Worm (Caenorhabditis elegans): ENCODE data around the gene F31F7.1.

DNA sequence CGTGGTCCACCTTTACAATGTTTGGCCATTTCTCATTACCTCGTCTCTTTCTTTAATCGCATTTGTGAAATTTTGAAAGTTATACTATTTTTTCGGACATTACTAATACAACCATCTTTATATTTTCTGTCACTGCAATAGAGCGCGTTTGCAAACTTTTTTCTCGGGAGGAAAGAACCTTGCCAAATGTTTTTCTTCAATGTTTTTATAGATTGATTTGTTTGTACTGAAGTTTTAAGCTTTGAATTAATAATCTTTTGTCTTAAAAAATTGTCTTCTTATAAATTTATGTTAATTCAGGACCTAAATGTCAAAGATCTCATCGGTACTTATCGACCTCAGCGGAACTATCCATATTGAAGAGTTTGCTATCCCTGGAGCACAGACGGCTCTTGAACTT is 41.4 kb upstream of the F31F7.1 start, which contains the start of gene K08B12.3:
- TF ChIP-seq med-1 (GFP tag; optimal IDR thresholded peaks at IDR 0.05; ENCODE audit: insufficient read depth) (no peak), T22C8.4 (GFP tag; IDR thresholded peaks at IDR 0.05) (no peak)
